Fruit fly (Drosophila melanogaster) whole organism, embryonic: ENCODE measurements around the gene CG13028.

Experiments used
- CG10959 ChIP-seq: fragments of 200-800 bp; sonication (Bioruptor generic); IDR thresholded peaks from 2 replicates; pipeline ENCODE4 v1.3.6; 2022; ENCODE audit warnings: missing biosample characterization, missing genetic modification characterization
- CG14965 ChIP-seq: fragments of 200-800 bp; sonication (Bioruptor generic); optimal IDR thresholded peaks from 2 replicates; lab custom pipeline; 2016; ENCODE audit warnings: missing biosample characterization, missing genetic modification characterization, borderline replicate concordance
- CG32532 ChIP-seq: fragments of 200-800 bp; sonication (Bioruptor generic); IDR thresholded peaks from 2 replicates; pipeline ENCODE4 v1.3.6; 2022; ENCODE audit warnings: missing biosample characterization, missing genetic modification characterization
- Chrac-16 ChIP-seq: fragments of 200-800 bp; sonication (Bioruptor generic); optimal IDR thresholded peaks from 3 replicates; lab custom pipeline; 2016; ENCODE audit warnings: missing biosample characterization, missing genetic modification characterization
- Sox102F ChIP-seq: fragments of 200-800 bp; sonication (Bioruptor generic); optimal IDR thresholded peaks from 2 replicates; lab custom pipeline; 2018; ENCODE audit warnings: missing biosample characterization, mild to moderate bottlenecking, missing genetic modification characterization, moderate library complexity
- corto ChIP-seq: fragments of 200-800 bp; sonication (Bioruptor generic); optimal IDR thresholded peaks from 2 replicates; lab custom pipeline; 2016; ENCODE audit warnings: missing biosample characterization, mild to moderate bottlenecking, missing genetic modification characterization, moderate library complexity
- lmd ChIP-seq: fragments of 200-800 bp; sonication (Bioruptor generic); IDR thresholded peaks from 2 replicates; pipeline ENCODE4 v1.3.6; 2022; ENCODE audit warnings: missing biosample characterization, missing genetic modification characterization
- org-1 ChIP-seq: fragments of 200-800 bp; sonication (Bioruptor generic); optimal IDR thresholded peaks from 2 replicates; lab custom pipeline; 2017; ENCODE audit warnings: missing biosample characterization, missing genetic modification characterization
- toy ChIP-seq: fragments of 200-800 bp; sonication (Bioruptor generic); IDR thresholded peaks from 2 replicates; pipeline ENCODE4 v1.3.6; 2022; ENCODE audit warnings: missing biosample characterization, missing genetic modification characterization

dm6 chr3L:16881097-16881496 is 42.0 kb upstream of the CG13028 start:
- TF ChIP-seq toy (GFP tag; lab: Robert Waterston, UW) (no peak), CG10959 (GFP tag; lab: Robert Waterston, UW) (no peak), CG14965 (GFP tag; lab: Kevin White, UChicago) (no peak), Sox102F (GFP tag; lab: Kevin White, UChicago) (peak; percentile 2), CG32532 (GFP tag; lab: Robert Waterston, UW) (peak; percentile 15; the same call in 1 of the 2 replicates), lmd (GFP tag; lab: Robert Waterston, UW) (no peak), corto (GFP tag; lab: Kevin White, UChicago) (no peak), org-1 (GFP tag; lab: Kevin White, UChicago) (no peak), Chrac-16 (GFP tag; lab: Kevin White, UChicago) (no peak)
